Worm (Caenorhabditis elegans): ENCODE results near the gene C54E10.6.

DNA sequence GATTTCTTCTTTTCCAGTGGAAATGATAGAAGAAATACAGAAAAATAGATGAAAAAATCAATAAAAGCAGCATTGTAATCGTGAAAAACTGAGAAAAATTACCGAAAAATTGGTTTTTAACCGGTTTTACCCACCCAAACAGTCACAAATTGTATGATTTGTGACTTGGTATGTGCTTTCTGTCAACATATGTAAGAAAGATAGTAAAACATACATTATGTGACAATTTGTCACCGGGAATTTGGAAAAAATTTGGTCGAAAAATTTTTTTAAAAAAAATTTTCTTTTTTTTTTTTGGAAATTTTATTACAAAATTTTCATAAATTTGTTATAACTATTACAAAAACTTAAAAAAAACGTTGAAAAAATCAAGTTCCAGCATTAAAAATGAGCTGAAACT, 28.6 kb upstream of the C54E10.6 start, which contains the start of gene cyp-33D3:
- TF ChIP-seq fos-1 (tag; optimal IDR thresholded peaks at IDR 0.05) (no peak), mes-2 (tag; optimal IDR thresholded peaks at IDR 0.05; ENCODE audit: poor library complexity, severe bottlenecking) (no peak), ces-1 (GFP tag; optimal IDR thresholded peaks at IDR 0.05) (no peak), fkh-10 (GFP tag; optimal IDR thresholded peaks at IDR 0.05) (no peak), ZK546.5 (tag; optimal IDR thresholded peaks at IDR 0.05) (no peak), zag-1 (tag; optimal IDR thresholded peaks at IDR 0.05) (no peak), nhr-11 (tag; optimal IDR thresholded peaks at IDR 0.05) (no peak), dve-1 (tag; optimal IDR thresholded peaks at IDR 0.05; ENCODE audit: insufficient read depth) (no peak), mdl-1 (tag; optimal IDR thresholded peaks at IDR 0.05) (no peak), ceh-28 (tag; optimal IDR thresholded peaks at IDR 0.05) (no peak)

Measured in whole organism, L4 larva.